Worm (Caenorhabditis elegans): ENCODE results near the gene T19H12.6.
A peak's percentile ranks its signal among the peaks of the same experiment; 100 is the strongest.

T19H12.6 gene

ce11 chrV:4857561-4857960, 19.9 kb downstream of the T19H12.6 start:
- no peak for TF ChIP-seq nhr-12 (tag; optimal IDR thresholded peaks at IDR 0.05)
- no peak for TF ChIP-seq efl-1 (optimal IDR thresholded peaks at IDR 0.05)
- TF ChIP-seq efl-1 (GFP tag; optimal IDR thresholded peaks at IDR 0.05 in 1 of 2), result no peak
- no peak for TF ChIP-seq nhr-71 (tag; optimal IDR thresholded peaks at IDR 0.05)
- no peak for TF ChIP-seq unc-98 (GFP tag; IDR thresholded peaks at IDR 0.05)
- no peak for TF ChIP-seq C34B4.2 (tag; optimal IDR thresholded peaks at IDR 0.05)

ce11 chrV:4851969-4852368, 25.5 kb downstream of the T19H12.6 start:
- TF ChIP-seq unc-130 (tag; optimal IDR thresholded peaks at IDR 0.05) (no peak), nhr-77 (tag; optimal IDR thresholded peaks at IDR 0.05) (no peak), fkh-4 (tag; optimal IDR thresholded peaks at IDR 0.05; ENCODE audit: borderline replicate concordance) (no peak), isw-1 (GFP tag; IDR thresholded peaks at IDR 0.05) (no peak), ceh-63 (GFP tag; optimal IDR thresholded peaks at IDR 0.05) (no peak), nhr-71 (tag; optimal IDR thresholded peaks at IDR 0.05) (peak; percentile 13), lin-15B (tag; optimal IDR thresholded peaks at IDR 0.05) (no peak), egl-13 (tag; optimal IDR thresholded peaks at IDR 0.05) (peak; percentile 55), efl-3 (GFP tag; optimal IDR thresholded peaks at IDR 0.05) (no peak), nhr-47 (tag; optimal IDR thresholded peaks at IDR 0.05) (peak; percentile 9), dsc-1 (tag; optimal IDR thresholded peaks at IDR 0.05) (peak; percentile 68), fkh-8 (tag; optimal IDR thresholded peaks at IDR 0.05) (peak; percentile 28), sup-37 (GFP tag; optimal IDR thresholded peaks at IDR 0.05) (no peak)

- no peak for TF ChIP-seq sup-37 (GFP tag; optimal IDR thresholded peaks at IDR 0.05)
- TF ChIP-seq fos-1 (tag; optimal IDR thresholded peaks at IDR 0.05), result no peak
- TF ChIP-seq unc-86 (tag; optimal IDR thresholded peaks at IDR 0.05), result no peak
- TF ChIP-seq nhr-19 (GFP tag; conservative IDR thresholded peaks at IDR 0.05), result no peak
These were observed 26.3 kb downstream of the T19H12.6 start, which contains the start of gene nex-4 for ce11 chrV:4851138-4851537. Gene nex-4 (plus strand): TSS chrV:4851438.

DNA sequence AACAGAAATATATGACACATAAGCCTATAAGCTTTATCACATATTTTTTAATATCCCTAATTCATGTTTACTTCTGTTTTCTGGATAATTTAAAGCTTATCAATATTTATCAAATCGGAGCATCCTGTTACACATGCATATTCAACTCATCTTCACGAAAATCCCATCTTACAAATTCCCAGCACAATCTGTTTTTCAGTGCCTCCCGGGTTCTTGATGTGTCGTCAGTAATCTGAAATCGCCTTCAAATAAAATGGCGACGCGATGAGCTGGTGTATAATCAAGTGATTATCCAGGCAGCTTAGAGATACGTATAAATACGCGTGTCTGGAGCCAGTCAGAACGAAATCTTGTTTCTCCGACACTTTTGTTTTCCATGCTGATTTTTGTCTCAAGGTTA, 27.0 kb downstream of the T19H12.6 start:
- TF ChIP-seq egl-13 (tag; optimal IDR thresholded peaks at IDR 0.05) (peak; percentile 55), dsc-1 (tag; optimal IDR thresholded peaks at IDR 0.05) (peak; percentile 86), zip-4 (GFP tag; optimal IDR thresholded peaks at IDR 0.05) (no peak)

DNA sequence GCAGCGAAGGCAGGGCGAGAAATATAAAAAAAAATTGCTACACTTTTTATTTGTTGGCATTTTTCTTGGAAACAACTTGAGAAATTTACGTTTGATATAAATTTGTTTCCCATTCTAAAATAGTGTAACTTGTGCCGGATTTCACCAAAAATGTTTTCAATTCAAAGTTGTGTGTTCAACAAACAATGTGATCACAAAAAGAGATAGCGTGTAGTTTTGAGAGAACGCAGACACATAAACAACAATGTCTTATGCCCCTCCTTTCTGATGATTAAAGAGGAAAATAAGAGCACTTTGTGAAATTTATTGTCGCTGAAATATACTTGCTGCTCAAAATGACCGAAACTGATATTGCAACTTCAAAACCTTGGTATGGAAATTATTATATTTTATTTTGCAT, 30.1 kb downstream of the T19H12.6 start, which contains the start of gene abhd-5.1:
TSS of gene abhd-5.1 (plus strand) at position 230 of the 400 bp plus-strand sequence.
- TF ChIP-seq nhr-90 (tag; optimal IDR thresholded peaks at IDR 0.05; ENCODE audit: poor library complexity), result peak; percentile 6
- no peak for TF ChIP-seq ceh-90 (tag; optimal IDR thresholded peaks at IDR 0.05)
- peak; percentile 63 for TF ChIP-seq lin-14 (GFP tag; optimal IDR thresholded peaks at IDR 0.05)
- peak; percentile 27 for TF ChIP-seq mep-1 (tag; optimal IDR thresholded peaks at IDR 0.05)
- TF ChIP-seq lin-35 (GFP tag; optimal IDR thresholded peaks at IDR 0.05), result peak in 1 of 2 experiments; percentile 28
- TF ChIP-seq snu-23 (GFP tag; optimal IDR thresholded peaks at IDR 0.05), result peak; percentile 12
- TF ChIP-seq fkh-10 (GFP tag; optimal IDR thresholded peaks at IDR 0.05), result no peak
- peak; percentile 4 for TF ChIP-seq nhr-71 (tag; optimal IDR thresholded peaks at IDR 0.05)
- TF ChIP-seq zip-4 (GFP tag; optimal IDR thresholded peaks at IDR 0.05), result no peak

DNA sequence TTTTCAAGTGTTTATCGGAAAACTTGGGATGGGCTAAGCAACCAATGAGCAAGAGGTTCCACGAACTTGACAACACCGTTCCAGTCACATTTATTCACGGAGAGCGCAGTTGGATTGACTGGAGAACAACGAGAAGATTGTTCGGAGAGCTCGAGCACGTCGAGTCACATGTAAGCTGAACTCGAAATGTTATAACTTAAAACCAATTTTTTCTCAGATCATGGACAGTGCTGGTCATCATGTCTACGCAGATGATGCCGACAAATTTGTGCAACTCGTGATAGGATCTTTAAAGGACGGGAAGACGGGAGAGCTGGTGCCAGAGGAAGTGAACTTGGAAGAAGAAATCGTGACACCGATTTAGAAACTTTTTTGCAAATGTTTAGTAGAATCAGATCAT, 31.0 kb downstream of the T19H12.6 start:
- no peak for TF ChIP-seq nhr-19 (GFP tag; conservative IDR thresholded peaks at IDR 0.05)
- no peak for TF ChIP-seq efl-1 (optimal IDR thresholded peaks at IDR 0.05)
- TF ChIP-seq efl-1 (GFP tag; optimal IDR thresholded peaks at IDR 0.05 in 1 of 2), result peak in 1 of 2 experiments; percentile 32

- TF ChIP-seq elt-2 (tag; optimal IDR thresholded peaks at IDR 0.05), result no peak
- TF ChIP-seq unc-30 (tag; optimal IDR thresholded peaks at IDR 0.05), result no peak
- TF ChIP-seq dsc-1 (tag; optimal IDR thresholded peaks at IDR 0.05), result peak; percentile 7
- TF ChIP-seq aha-1 (tag; optimal IDR thresholded peaks at IDR 0.05), result no peak
- TF ChIP-seq unc-98 (GFP tag; IDR thresholded peaks at IDR 0.05), result no peak
- TF ChIP-seq unc-130 (tag; optimal IDR thresholded peaks at IDR 0.05), result peak; percentile 14
- TF ChIP-seq C34B4.2 (tag; optimal IDR thresholded peaks at IDR 0.05), result no peak
- TF ChIP-seq lir-3 (tag; optimal IDR thresholded peaks at IDR 0.05; ENCODE audit: poor library complexity), result no peak
- TF ChIP-seq ama-1 (optimal IDR thresholded peaks at IDR 0.05), result no peak
- TF ChIP-seq skn-1 (tag; optimal IDR thresholded peaks at IDR 0.05), result peak; percentile 79
- TF ChIP-seq lin-39 (tag; optimal IDR thresholded peaks at IDR 0.05), result no peak
- no peak for TF ChIP-seq hlh-17 (GFP tag; optimal IDR thresholded peaks at IDR 0.05; ENCODE audit: borderline replicate concordance)
- TF ChIP-seq nhr-20 (tag; optimal IDR thresholded peaks at IDR 0.05), result peak; percentile 70
- no peak for TF ChIP-seq C04F5.9 (tag; optimal IDR thresholded peaks at IDR 0.05)
- no peak for TF ChIP-seq blmp-1 (tag; optimal IDR thresholded peaks at IDR 0.05)
- no peak for TF ChIP-seq hpl-2 (GFP tag; optimal IDR thresholded peaks at IDR 0.05)
- peak; percentile 53 for TF ChIP-seq nhr-28 (tag; optimal IDR thresholded peaks at IDR 0.05)
These were observed 32.9 kb downstream of the T19H12.6 start, which contains the start of gene abhd-5.2 for ce11 chrV:4844591-4844990. Gene abhd-5.2 (plus strand): TSS chrV:4844685.
